Worm (Caenorhabditis elegans) whole organism, L1 larva: ENCODE data around the gene T09F3.5.

Experiments
- aha-1 ChIP-seq: fragments of 150-350 bp; optimal IDR thresholded peaks from 2 replicates; lab custom pipeline; 2014; ENCODE audit warnings: missing biosample characterization, missing genetic modification characterization
- aly-2 ChIP-seq: fragments of 150-350 bp; optimal IDR thresholded peaks from 2 replicates; lab custom pipeline; 2014; ENCODE audit warnings: missing biosample characterization, missing genetic modification characterization
- blmp-1 ChIP-seq: fragments of 150-350 bp; optimal IDR thresholded peaks from 2 replicates; lab custom pipeline; 2014; ENCODE audit warnings: missing biosample characterization, missing genetic modification characterization
- ceh-8 ChIP-seq: fragments of 200-800 bp; sonication (Bioruptor generic); optimal IDR thresholded peaks from 2 replicates; lab custom pipeline; 2018; ENCODE audit warnings: mild to moderate bottlenecking, missing genetic modification characterization, moderate library complexity, missing compliant biosample characterization
- ces-1 ChIP-seq: fragments of 150-350 bp; optimal IDR thresholded peaks from 2 replicates; lab custom pipeline; 2014; ENCODE audit warnings: missing biosample characterization, missing genetic modification reagents, missing genetic modification characterization
- dpl-1 ChIP-seq, 3 experiments: fragments of 150-350 bp in 2 of 3; sonication (generic microtip) in 1 of 3; optimal IDR thresholded peaks; 2 replicates each; lab custom pipeline; 2014 to 2017; ENCODE audit warnings: missing biosample characterization in 3 of 3, missing genetic modification characterization in 3 of 3, missing genetic modification reagents in 3 of 3
- dsc-1 ChIP-seq: sonication (generic microtip); optimal IDR thresholded peaks from 2 replicates; lab custom pipeline; 2016; ENCODE audit warnings: mild to moderate bottlenecking, missing genetic modification characterization, missing compliant biosample characterization
- efl-1 ChIP-seq, 4 experiments: fragments of 150-350 bp; optimal IDR thresholded peaks in 3 of 4; peaks in 1 of 4; 1 replicate in 1 of 4; 2 replicates in 3 of 4; lab custom pipeline; 2014; ENCODE audit warnings: missing biosample characterization in 2 of 4, missing genetic modification characterization in 2 of 4, missing genetic modification reagents in 2 of 4
- efl-3 ChIP-seq: fragments of 200-800 bp; sonication (Bioruptor generic); optimal IDR thresholded peaks from 2 replicates; lab custom pipeline; 2018; ENCODE audit warnings: mild to moderate bottlenecking, missing genetic modification characterization, missing compliant biosample characterization
- elt-2 ChIP-seq: sonication (generic microtip); optimal IDR thresholded peaks from 2 replicates; lab custom pipeline; 2016; ENCODE audit warnings: missing genetic modification characterization, mild to moderate bottlenecking, inconsistent platforms, missing compliant biosample characterization, missing genetic modification reagents
- elt-3 ChIP-seq, 6 experiments: fragments of 150-350 bp in 1 of 6; sonication (generic microtip); optimal IDR thresholded peaks; 2 replicates each; lab custom pipeline; 2017 to 2018; ENCODE audit warnings: missing biosample characterization in 6 of 6, missing genetic modification characterization in 6 of 6, inconsistent platforms in 1 of 6
- fkh-4 ChIP-seq: sonication (generic microtip); optimal IDR thresholded peaks from 2 replicates; lab custom pipeline; 2016; ENCODE audit warnings: missing compliant biosample characterization, missing genetic modification characterization, borderline replicate concordance
- grh-1 ChIP-seq: fragments of 200-800 bp; sonication (Bioruptor generic); IDR thresholded peaks from 2 replicates; pipeline ENCODE4 v1.3.6; 2022; ENCODE audit warnings: missing genetic modification reagents, missing genetic modification characterization, missing compliant biosample characterization
- hlh-17 ChIP-seq: fragments of 200-800 bp; sonication (Bioruptor generic); optimal IDR thresholded peaks from 2 replicates; lab custom pipeline; 2018; ENCODE audit warnings: missing genetic modification characterization, mild to moderate bottlenecking, missing compliant biosample characterization, moderate library complexity, borderline replicate concordance
- irx-1 ChIP-seq: sonication (generic microtip); optimal IDR thresholded peaks from 2 replicates; lab custom pipeline; 2016; ENCODE audit warnings: missing genetic modification characterization, missing compliant biosample characterization
- isw-1 ChIP-seq: fragments of 200-800 bp; sonication (Bioruptor generic); IDR thresholded peaks from 2 replicates; pipeline ENCODE4 v1.3.6; 2022; ENCODE audit warnings: missing genetic modification characterization, missing compliant biosample characterization
- jun-1 ChIP-seq: fragments of 150-350 bp; optimal IDR thresholded peaks from 2 replicates; lab custom pipeline; 2014; ENCODE audit warnings: missing biosample characterization, missing genetic modification reagents, missing genetic modification characterization
- lin-14 ChIP-seq: fragments of 200-800 bp; sonication (Bioruptor generic); optimal IDR thresholded peaks from 2 replicates; lab custom pipeline; 2018; ENCODE audit warnings: mild to moderate bottlenecking, missing genetic modification characterization, moderate library complexity, missing compliant biosample characterization
- lin-35 ChIP-seq, 2 experiments: fragments of 150-350 bp; optimal IDR thresholded peaks; 2 replicates each; lab custom pipeline; 2014; ENCODE audit warnings: missing biosample characterization in 2 of 2, missing genetic modification characterization in 2 of 2, missing genetic modification reagents in 2 of 2
- lsy-2 ChIP-seq, 2 experiments: fragments of 150-350 bp; optimal IDR thresholded peaks; 2 replicates each; lab custom pipeline; 2014; ENCODE audit warnings: missing biosample characterization in 2 of 2, missing genetic modification characterization in 2 of 2
- mdl-1 ChIP-seq, 2 experiments: fragments of 150-350 bp; optimal IDR thresholded peaks; 2 replicates each; lab custom pipeline; 2014 to 2017; ENCODE audit warnings: missing biosample characterization in 2 of 2, missing genetic modification characterization in 2 of 2, inconsistent platforms in 1 of 2
- mep-1 ChIP-seq: fragments of 150-350 bp; optimal IDR thresholded peaks from 2 replicates; lab custom pipeline; 2014; ENCODE audit warnings: missing biosample characterization, missing genetic modification characterization
- nhr-19 ChIP-seq: fragments of 200-800 bp; sonication (Bioruptor generic); conservative IDR thresholded peaks from 2 replicates; pipeline ENCODE4 v1.3.6; 2022; ENCODE audit warnings: missing genetic modification characterization, missing compliant biosample characterization
- nhr-20 ChIP-seq: sonication (generic microtip); optimal IDR thresholded peaks from 2 replicates; lab custom pipeline; 2016; ENCODE audit warnings: mild to moderate bottlenecking, missing genetic modification characterization, missing compliant biosample characterization
- nhr-237 ChIP-seq: fragments of 150-350 bp; optimal IDR thresholded peaks from 2 replicates; lab custom pipeline; 2014; ENCODE audit warnings: missing biosample characterization, missing genetic modification characterization
- nhr-47 ChIP-seq: sonication (generic microtip); optimal IDR thresholded peaks from 2 replicates; lab custom pipeline; 2016; ENCODE audit warnings: mild to moderate bottlenecking, missing genetic modification characterization, moderate library complexity, missing compliant biosample characterization
- nhr-71 ChIP-seq: sonication (generic microtip); optimal IDR thresholded peaks from 2 replicates; lab custom pipeline; 2016; ENCODE audit warnings: mild to moderate bottlenecking, missing genetic modification characterization, moderate library complexity, missing compliant biosample characterization
- nhr-85 ChIP-seq: sonication (generic microtip); peaks from one replicate; lab custom pipeline; 2016; ENCODE audit warnings: missing genetic modification characterization, inconsistent platforms, missing compliant biosample characterization
- nhr-90 ChIP-seq: sonication (generic microtip); optimal IDR thresholded peaks from 2 replicates; lab custom pipeline; 2016; ENCODE audit warnings: mild to moderate bottlenecking, missing genetic modification characterization, missing compliant biosample characterization; ENCODE audit not compliant: poor library complexity
- pax-3 ChIP-seq: fragments of 200-800 bp; sonication (Bioruptor generic); optimal IDR thresholded peaks from 2 replicates; lab custom pipeline; 2018; ENCODE audit warnings: mild to moderate bottlenecking, missing genetic modification characterization, moderate library complexity, missing compliant biosample characterization
- rnt-1 ChIP-seq: sonication (generic microtip); optimal IDR thresholded peaks from 2 replicates; lab custom pipeline; 2016; ENCODE audit warnings: mild to moderate bottlenecking, missing genetic modification characterization, moderate library complexity, missing compliant biosample characterization
- snpc-4 ChIP-seq: fragments of 150-350 bp; optimal IDR thresholded peaks from 2 replicates; lab custom pipeline; 2014; ENCODE audit warnings: missing biosample characterization, missing genetic modification characterization
- snu-23 ChIP-seq: sonication (generic microtip); optimal IDR thresholded peaks from 2 replicates; lab custom pipeline; 2016; ENCODE audit warnings: missing genetic modification characterization, missing compliant biosample characterization
- sox-4 ChIP-seq: sonication (generic microtip); optimal IDR thresholded peaks from 2 replicates; lab custom pipeline; 2016; ENCODE audit warnings: missing genetic modification characterization, missing compliant biosample characterization
- swsn-7 ChIP-seq: sonication (generic microtip); optimal IDR thresholded peaks from 2 replicates; lab custom pipeline; 2016; ENCODE audit warnings: missing genetic modification characterization, missing compliant biosample characterization
- tbx-2 ChIP-seq: sonication (generic microtip); optimal IDR thresholded peaks from 2 replicates; lab custom pipeline; 2016; ENCODE audit warnings: missing genetic modification characterization, missing compliant biosample characterization
- unc-130 ChIP-seq: fragments of 150-350 bp; optimal IDR thresholded peaks from 2 replicates; lab custom pipeline; 2017; ENCODE audit warnings: missing biosample characterization, missing genetic modification characterization, inconsistent platforms
- unc-62 ChIP-seq: fragments of 150-350 bp; optimal IDR thresholded peaks from 2 replicates; lab custom pipeline; 2014; ENCODE audit warnings: missing biosample characterization, missing genetic modification reagents, missing genetic modification characterization
- xbp-1 ChIP-seq: sonication (generic microtip); optimal IDR thresholded peaks from 2 replicates; lab custom pipeline; 2016; ENCODE audit warnings: missing genetic modification characterization, missing compliant biosample characterization
- zag-1 ChIP-seq: fragments of 150-350 bp; optimal IDR thresholded peaks from 2 replicates; lab custom pipeline; 2014; ENCODE audit warnings: missing biosample characterization, missing genetic modification characterization
- ztf-4 ChIP-seq: fragments of 150-350 bp; optimal IDR thresholded peaks from 2 replicates; lab custom pipeline; 2014; ENCODE audit warnings: missing biosample characterization, missing genetic modification characterization

Gene T09F3.5

DNA sequence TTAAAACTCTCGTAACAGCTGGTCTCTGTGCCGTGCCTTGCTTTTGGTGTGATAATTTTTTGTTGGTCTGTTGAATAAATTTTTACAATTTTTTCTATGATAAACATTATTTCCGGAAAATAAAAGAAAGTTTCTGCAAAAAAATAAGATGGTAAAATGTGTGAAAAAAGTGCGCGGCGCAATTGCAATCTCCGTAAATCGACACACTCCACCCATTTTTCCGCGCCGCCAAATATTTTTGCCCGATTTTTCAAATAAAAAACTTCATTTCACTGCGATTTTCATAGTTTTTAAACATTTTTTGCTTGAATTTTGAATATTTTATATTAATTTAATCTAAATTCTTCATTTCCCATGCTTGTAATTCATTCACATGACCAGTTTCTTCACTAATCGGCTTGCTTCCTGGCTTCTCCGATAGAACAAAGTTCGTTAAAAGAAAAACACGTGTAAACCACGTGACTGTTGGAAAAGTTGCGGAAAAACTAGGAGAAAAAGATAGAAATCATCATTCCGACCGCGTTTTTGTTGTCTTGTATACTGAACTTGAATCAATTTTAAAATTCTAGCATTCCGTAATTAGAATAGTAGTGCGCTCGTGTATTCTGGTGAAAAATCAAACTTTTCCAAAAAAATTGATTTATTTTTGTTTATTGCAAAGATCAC lies 8.5 kb upstream of the T09F3.5 start (continued):
- no peak for TF ChIP-seq hlh-17 (GFP tag; lab: Kevin White, UChicago)
- peak; percentile 73 for TF ChIP-seq rnt-1 (tag; lab: Kevin White, UChicago)
- TF ChIP-seq pax-3 (tag; lab: Kevin White, UChicago) = peak; percentile 54

DNA sequence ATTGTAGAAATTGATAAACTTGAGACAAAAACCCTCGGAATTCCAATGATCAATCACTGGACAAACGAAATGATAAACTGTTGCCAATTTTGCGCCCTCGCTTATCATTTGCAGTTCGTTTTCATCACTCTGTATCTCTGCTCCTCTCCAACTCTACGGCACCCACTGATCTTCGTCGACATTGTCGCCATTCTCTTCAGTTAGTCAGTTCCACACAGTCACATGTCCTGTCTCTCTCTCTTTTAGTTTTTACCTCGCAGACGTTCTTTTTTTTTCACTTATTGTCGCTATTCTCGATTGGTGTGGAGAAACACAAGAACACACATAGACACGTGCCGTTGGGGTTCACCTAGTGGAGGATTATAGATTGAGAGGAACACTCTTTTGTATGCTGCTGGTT lies 7.6 kb upstream of the T09F3.5 start:
- TF ChIP-seq nhr-85 (tag; lab: Kevin White, UChicago) (peak; percentile 86), ztf-4 (tag; lab: Kevin White, UChicago) (no peak), jun-1 (tag; lab: Kevin White, UChicago) (peak; percentile 3), unc-130 (tag; lab: Kevin White, UChicago) (peak; percentile 26), nhr-237 (tag; lab: Kevin White, UChicago) (no peak), aly-2 (tag; lab: Kevin White, UChicago) (no peak), mdl-1 (tag; optimal IDR thresholded peaks at IDR 0.05; lab: Kevin White, UChicago) (peak in 1 of 2 experiments; percentile 82), snu-23 (GFP tag; lab: Kevin White, UChicago) (peak; percentile 64), pax-3 (tag; lab: Kevin White, UChicago) (no peak), snpc-4 (tag; lab: Kevin White, UChicago) (peak; percentile 2), lin-35 (GFP tag; optimal IDR thresholded peaks at IDR 0.05; lab: Kevin White, UChicago) (peak in 1 of 2 experiments; percentile 80), sox-4 (no peak), lsy-2 (tag; optimal IDR thresholded peaks at IDR 0.05; lab: Kevin White, UChicago) (peak; percentile 34 to 41), nhr-47 (peak; percentile 19), nhr-20 (tag; lab: Kevin White, UChicago) (peak; percentile 74), blmp-1 (tag; lab: Kevin White, UChicago) (peak; percentile 80), zag-1 (tag; lab: Kevin White, UChicago) (no peak), swsn-7 (tag; lab: Kevin White, UChicago) (no peak), xbp-1 (tag; lab: Kevin White, UChicago) (peak; percentile 28), elt-3 (tag; optimal IDR thresholded peaks at IDR 0.05; lab: Kevin White, UChicago) (peak; percentile 3 to 84 (median 58)), rnt-1 (tag; lab: Kevin White, UChicago) (peak; percentile 35), grh-1 (GFP tag; lab: Robert Waterston, UW) (no peak), elt-2 (peak; percentile 69), nhr-90 (tag; lab: Kevin White, UChicago) (peak; percentile 56), dsc-1 (tag; lab: Kevin White, UChicago) (no peak), irx-1 (tag; lab: Kevin White, UChicago) (no peak), efl-3 (no peak), efl-1 (optimal IDR thresholded peaks at IDR 0.05; lab: Kevin White, UChicago) (peak in 1 of 2 experiments; percentile 4), efl-1 (GFP tag; optimal IDR thresholded peaks at IDR 0.05 in 1 of 2; lab: Kevin White, UChicago) (peak in 1 of 2 experiments; percentile 94), ces-1 (GFP tag; lab: Kevin White, UChicago) (no peak), nhr-19 (GFP tag; lab: Robert Waterston, UW) (peak; percentile 61), fkh-4 (tag; lab: Kevin White, UChicago) (no peak), isw-1 (no peak), tbx-2 (tag; lab: Kevin White, UChicago) (peak; percentile 17), lin-14 (GFP tag; lab: Kevin White, UChicago) (peak; percentile 87), dpl-1 (GFP tag; optimal IDR thresholded peaks at IDR 0.05; lab: Kevin White, UChicago) (peak in 2 of 3 experiments; percentile 11 to 29), mep-1 (peak; percentile 64), ceh-8 (no peak), nhr-71 (tag; lab: Kevin White, UChicago) (peak; percentile 77), unc-62 (no peak), aha-1 (no peak)
